Worm (Caenorhabditis elegans): ENCODE measurements around the gene Y42A5A.5.

DNA sequence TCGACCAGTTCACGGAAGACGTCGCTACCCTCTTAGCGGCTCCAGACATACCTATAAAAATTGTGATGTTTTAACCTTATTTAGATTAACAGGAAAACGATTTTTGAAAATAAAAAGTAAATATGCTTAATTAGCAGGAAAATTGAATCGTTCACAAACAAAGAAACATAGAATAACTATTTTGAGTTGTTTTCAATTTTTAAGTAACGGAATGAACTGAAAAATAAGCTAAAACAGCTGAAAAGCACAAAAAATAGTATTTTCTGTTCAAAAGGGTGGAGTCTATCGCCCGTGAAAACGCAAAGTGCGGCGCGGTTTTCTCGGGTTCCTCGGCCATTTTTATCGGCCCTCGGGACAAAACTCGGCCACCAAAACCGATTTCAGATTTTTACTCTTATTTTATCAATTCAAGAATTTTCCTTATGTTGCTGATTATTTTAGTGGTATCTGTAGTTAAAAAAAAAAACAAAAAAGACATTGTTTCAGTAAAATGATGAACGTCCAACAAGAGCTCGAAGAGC, 14.3 kb upstream of the Y42A5A.5 start, which contains the start of the genes atp-5 and lmtr-3:
- peak; percentile 34 for TF ChIP-seq cog-1 (tag; optimal IDR thresholded peaks at IDR 0.05)
- no peak for TF ChIP-seq ref-1 (GFP tag; conservative IDR thresholded peaks at IDR 0.05)
- no peak for TF ChIP-seq tab-1 (GFP tag; IDR thresholded peaks at IDR 0.05)
- peak; percentile 60 for TF ChIP-seq flt-1 (GFP tag; IDR thresholded peaks at IDR 0.05)
- TF ChIP-seq klf-2 (GFP tag; conservative IDR thresholded peaks at IDR 0.05): no peak
- TF ChIP-seq ztf-23 (GFP tag; IDR thresholded peaks at IDR 0.05): peak; percentile 76
- no peak for TF ChIP-seq ztf-29 (GFP tag; IDR thresholded peaks at IDR 0.05)
- TF ChIP-seq T22C8.4 (GFP tag; IDR thresholded peaks at IDR 0.05): peak; percentile 57; the same call in 1 of the 2 replicates
- no peak for TF ChIP-seq med-1 (GFP tag; optimal IDR thresholded peaks at IDR 0.05; ENCODE audit: insufficient read depth)
